Fruit fly (Drosophila melanogaster): ENCODE results near the gene Usp32.

Gene Usp32

DNA sequence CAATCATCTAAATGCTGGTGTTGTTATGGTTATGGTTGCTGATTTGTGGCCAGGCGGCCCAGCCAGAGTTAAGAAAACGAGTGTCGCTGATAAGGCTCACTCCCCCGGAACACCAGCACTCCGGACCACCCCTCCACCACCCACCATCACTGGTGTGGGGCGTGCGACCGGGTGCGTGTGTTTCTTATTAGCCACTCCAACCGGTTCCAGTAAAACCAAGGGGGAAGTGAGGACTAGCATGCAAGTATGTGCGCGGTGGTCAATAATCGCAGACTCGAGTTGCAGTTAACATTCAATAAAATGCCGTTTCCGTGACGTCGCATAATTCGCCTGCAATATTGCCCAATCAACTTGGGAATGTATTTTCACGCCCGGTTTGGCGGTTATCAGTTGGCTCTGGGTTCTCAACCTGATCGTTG is 1.5 kb downstream of the Usp32 start (continued):
- TF ChIP-seq CG16815 (GFP tag; optimal IDR thresholded peaks at IDR 0.05) = no peak
- TF ChIP-seq CG9609 (GFP tag; optimal IDR thresholded peaks at IDR 0.05) = no peak
- no peak for TF ChIP-seq CG1792 (GFP tag; optimal IDR thresholded peaks at IDR 0.05)
- TF ChIP-seq H2.0 (GFP tag; IDR thresholded peaks at IDR 0.05) = no peak
- TF ChIP-seq abd-A (tag; optimal IDR thresholded peaks at IDR 0.05) = no peak
- no peak for TF ChIP-seq CG14050 (GFP tag; IDR thresholded peaks at IDR 0.05)
- 0 out of 3 replicates have a peak, but pooled peaks have one; percentile 37 for TF ChIP-seq hb (GFP tag; IDR thresholded peaks at IDR 0.05; ENCODE audit: partially characterized antibody)
- TF ChIP-seq ham (GFP tag; IDR thresholded peaks at IDR 0.05) = no peak
- no peak for TF ChIP-seq CG11247 (GFP tag; IDR thresholded peaks at IDR 0.05)
- peak in 1 of 2 experiments; percentile 21 for TF ChIP-seq Pdp1 (GFP tag; optimal IDR thresholded peaks at IDR 0.05)
- no peak for TF ChIP-seq al (GFP tag; IDR thresholded peaks at IDR 0.05)
- TF ChIP-seq Side (GFP tag; optimal IDR thresholded peaks at IDR 0.05) = no peak
- TF ChIP-seq nerfin-1 (tag; optimal IDR thresholded peaks at IDR 0.05) = no peak
- TF ChIP-seq usp (GFP tag; optimal IDR thresholded peaks at IDR 0.05) = no peak
- peak; percentile 55 for TF ChIP-seq sens (GFP tag)
- TF ChIP-seq CG7963 (GFP tag; IDR thresholded peaks at IDR 0.05; ENCODE audit: partially characterized antibody) = no peak
- TF ChIP-seq row (GFP tag; IDR thresholded peaks at IDR 0.05) = no peak
- no peak for TF ChIP-seq CG31441 (GFP tag; IDR thresholded peaks at IDR 0.05)
- TF ChIP-seq Rx (GFP tag; IDR thresholded peaks at IDR 0.05) = no peak
- 0 out of 3 replicates have a peak, but pooled peaks have one; percentile 8 for TF ChIP-seq otp (GFP tag; IDR thresholded peaks at IDR 0.05)
- TF ChIP-seq tin (GFP tag; optimal IDR thresholded peaks at IDR 0.05) = no peak
- TF ChIP-seq Atf3 (GFP tag; optimal IDR thresholded peaks at IDR 0.05) = no peak
- TF ChIP-seq CG11723 (GFP tag; optimal IDR thresholded peaks at IDR 0.05) = no peak
- peak; percentile 19; the same call in 1 of the 2 replicates for TF ChIP-seq CG32532 (GFP tag; IDR thresholded peaks at IDR 0.05)
- no peak for TF ChIP-seq so (GFP tag; IDR thresholded peaks at IDR 0.05)
- TF ChIP-seq CG8944 (GFP tag; optimal IDR thresholded peaks at IDR 0.05) = no peak
- TF ChIP-seq gro (GFP tag; optimal IDR thresholded peaks at IDR 0.05) = no peak
- no peak for TF ChIP-seq CG2129 (GFP tag; IDR thresholded peaks at IDR 0.05; ENCODE audit: partially characterized antibody)
- no peak for TF ChIP-seq CG2889 (GFP tag; IDR thresholded peaks at IDR 0.05)
- no peak for TF ChIP-seq ewg (GFP tag; optimal IDR thresholded peaks at IDR 0.05)
- no peak for TF ChIP-seq NC2β (GFP tag; optimal IDR thresholded peaks at IDR 0.05)
- no peak for TF ChIP-seq hbn (GFP tag; IDR thresholded peaks at IDR 0.05; ENCODE audit: partially characterized antibody)
- no peak for TF ChIP-seq mld (GFP tag; IDR thresholded peaks at IDR 0.05; ENCODE audit: partially characterized antibody)
- no peak for TF ChIP-seq CG11093 (GFP tag; IDR thresholded peaks at IDR 0.05)
- no peak for TF ChIP-seq CG15601 (tag; optimal IDR thresholded peaks at IDR 0.05)
- no peak for TF ChIP-seq MESR4 (GFP tag; optimal IDR thresholded peaks at IDR 0.05)
- peak; percentile 41 for TF ChIP-seq HmgZ (tag; optimal IDR thresholded peaks at IDR 0.05)
- TF ChIP-seq CG4328 (GFP tag; optimal IDR thresholded peaks at IDR 0.05) = no peak
- TF ChIP-seq CG1024 (GFP tag; IDR thresholded peaks at IDR 0.05) = no peak
- TF ChIP-seq Fer1 (GFP tag; optimal IDR thresholded peaks at IDR 0.05) = no peak
- TF ChIP-seq ci (GFP tag; IDR thresholded peaks at IDR 0.05) = 0 out of 3 replicates have a peak, but pooled peaks have one; percentile 35
- TF ChIP-seq Antp (GFP tag; optimal IDR thresholded peaks at IDR 0.05) = no peak
- no peak for TF ChIP-seq toy (GFP tag; IDR thresholded peaks at IDR 0.05)
- no peak for TF ChIP-seq tio (GFP tag; optimal IDR thresholded peaks at IDR 0.05)
- no peak for TF ChIP-seq Hr39 (optimal IDR thresholded peaks at IDR 0.05)
- no peak for TF ChIP-seq jing (GFP tag; optimal IDR thresholded peaks at IDR 0.05)
- TF ChIP-seq klu (GFP tag; IDR thresholded peaks at IDR 0.05) = no peak
- peak; percentile 80 for TF ChIP-seq exex (tag; optimal IDR thresholded peaks at IDR 0.05)
- 0 out of 2 replicates have a peak, but pooled peaks have one; percentile 23 for TF ChIP-seq tna (GFP tag; IDR thresholded peaks at IDR 0.05; ENCODE audit: partially characterized antibody)
- peak; percentile 52 for TF ChIP-seq CG7987 (GFP tag; optimal IDR thresholded peaks at IDR 0.05)
- no peak for TF ChIP-seq Sin3A (optimal IDR thresholded peaks at IDR 0.05)
- 0 out of 3 replicates have a peak, but pooled peaks have one; percentile 40 for TF ChIP-seq Opbp (GFP tag; IDR thresholded peaks at IDR 0.05; ENCODE audit: partially characterized antibody)

Measured in whole organism, embryonic.